Worm (Caenorhabditis elegans) whole organism, L4 larva: ENCODE measurements around the gene T24B8.7.

ENCODE experiments used
- F10B5.3 ChIP-seq: sonication (generic microtip); optimal IDR thresholded peaks from 2 replicates; lab custom pipeline; 2016; ENCODE audit warnings: mild to moderate bottlenecking, missing genetic modification characterization, missing compliant biosample characterization
- Y105C5A.15 ChIP-seq: fragments of 200-800 bp; sonication (Bioruptor generic); IDR thresholded peaks from 2 replicates; pipeline ENCODE4 v1.3.6; 2022; ENCODE audit warnings: missing genetic modification characterization, missing compliant biosample characterization
- Y75B8A.6 ChIP-seq: fragments of 200-800 bp; sonication (Bioruptor generic); IDR thresholded peaks from 2 replicates; pipeline ENCODE4 v1.3.6; 2022; ENCODE audit warnings: missing genetic modification reagents, missing genetic modification characterization, missing compliant biosample characterization
- ZK546.5 ChIP-seq, 2 experiments: sonication (generic microtip); optimal IDR thresholded peaks; 2 replicates each; lab custom pipeline; 2017; ENCODE audit warnings: missing biosample characterization in 2 of 2, missing genetic modification characterization in 2 of 2
- aha-1 ChIP-seq: fragments of 150-350 bp; peaks from one replicate; lab custom pipeline; 2014; ENCODE audit warnings: missing biosample characterization, missing genetic modification characterization
- aly-2 ChIP-seq: sonication (generic microtip); optimal IDR thresholded peaks from 2 replicates; lab custom pipeline; 2018; ENCODE audit warnings: missing biosample characterization, missing genetic modification characterization
- ceh-44 ChIP-seq: fragments of 200-800 bp; sonication (Bioruptor generic); IDR thresholded peaks from 2 replicates; pipeline ENCODE4 v1.3.6; 2022; ENCODE audit warnings: missing genetic modification reagents, missing genetic modification characterization, missing compliant biosample characterization
- ces-1 ChIP-seq: fragments of 150-350 bp; sonication (generic microtip); optimal IDR thresholded peaks from 4 replicates; lab custom pipeline; 2014; ENCODE audit warnings: missing biosample characterization, missing genetic modification reagents, missing genetic modification characterization
- cey-2 ChIP-seq: sonication (generic microtip); optimal IDR thresholded peaks from 3 replicates; lab custom pipeline; 2017; ENCODE audit warnings: missing genetic modification characterization, mild to moderate bottlenecking, missing compliant biosample characterization, antibody characterized with exemption, borderline replicate concordance; ENCODE audit not compliant: insufficient read depth
- daf-12 ChIP-seq: fragments of 150-350 bp; optimal IDR thresholded peaks from 2 replicates; lab custom pipeline; 2014; ENCODE audit warnings: missing biosample characterization, missing genetic modification reagents, missing genetic modification characterization
- dmd-8 ChIP-seq: fragments of 200-800 bp; sonication (Bioruptor generic); IDR thresholded peaks from 2 replicates; pipeline ENCODE4 v1.3.6; 2022; ENCODE audit warnings: missing genetic modification characterization, missing compliant biosample characterization
- dpl-1 ChIP-seq: fragments of 150-350 bp; optimal IDR thresholded peaks from 2 replicates; lab custom pipeline; 2014; ENCODE audit warnings: missing biosample characterization, missing genetic modification reagents, missing genetic modification characterization
- egl-27 ChIP-seq: sonication (generic microtip); optimal IDR thresholded peaks from 3 replicates; lab custom pipeline; 2017; ENCODE audit warnings: missing biosample characterization, missing genetic modification reagents, missing genetic modification characterization
- egl-43 ChIP-seq: fragments of 200-800 bp; sonication (Bioruptor generic); IDR thresholded peaks from 2 replicates; pipeline ENCODE4 v1.3.6; 2022; ENCODE audit warnings: missing genetic modification reagents, missing genetic modification characterization, missing compliant biosample characterization
- hlh-11 ChIP-seq: fragments of 200-800 bp; sonication (Bioruptor generic); optimal IDR thresholded peaks from 2 replicates; lab custom pipeline; 2018; ENCODE audit warnings: mild to moderate bottlenecking, missing genetic modification characterization, missing compliant biosample characterization
- hlh-30 ChIP-seq: sonication (generic microtip); optimal IDR thresholded peaks from 2 replicates; lab custom pipeline; 2017; ENCODE audit warnings: antibody characterized with exemption, mild to moderate bottlenecking, missing genetic modification characterization, missing compliant biosample characterization; ENCODE audit not compliant: insufficient read depth
- hmg-1.1 ChIP-seq: fragments of 200-800 bp; sonication (Bioruptor generic); IDR thresholded peaks from 2 replicates; pipeline ENCODE4 v1.3.6; 2022; ENCODE audit warnings: missing genetic modification reagents, missing genetic modification characterization, missing compliant biosample characterization
- jun-1 ChIP-seq: fragments of 150-350 bp; optimal IDR thresholded peaks from 2 replicates; lab custom pipeline; 2014; ENCODE audit warnings: missing biosample characterization, missing genetic modification reagents, missing genetic modification characterization
- lin-1 ChIP-seq: fragments of 200-800 bp; sonication (Bioruptor generic); IDR thresholded peaks from 2 replicates; pipeline ENCODE4 v1.3.6; 2022; ENCODE audit warnings: missing genetic modification reagents, missing genetic modification characterization, missing compliant biosample characterization
- lin-38 ChIP-seq: fragments of 200-800 bp; sonication (Bioruptor generic); IDR thresholded peaks from 2 replicates; pipeline ENCODE4 v1.3.6; 2022; ENCODE audit warnings: missing genetic modification reagents, missing genetic modification characterization, missing compliant biosample characterization
- mdl-1 ChIP-seq, 2 experiments: fragments of 150-350 bp in 1 of 2; sonication (generic microtip) in 1 of 2; optimal IDR thresholded peaks; 2 replicates each; lab custom pipeline; 2014 to 2017; ENCODE audit warnings: missing biosample characterization in 2 of 2, missing genetic modification characterization in 2 of 2
- mdt-29 ChIP-seq: fragments of 200-800 bp; sonication (Bioruptor generic); IDR thresholded peaks from 2 replicates; pipeline ENCODE4 v1.3.6; 2022; ENCODE audit warnings: missing genetic modification reagents, missing genetic modification characterization, missing compliant biosample characterization
- mxl-2 ChIP-seq: fragments of 200-800 bp; sonication (Bioruptor generic); conservative IDR thresholded peaks from 2 replicates; pipeline ENCODE4 v1.3.6; 2022; ENCODE audit warnings: missing genetic modification reagents, missing genetic modification characterization, missing compliant biosample characterization
- nhr-10 ChIP-seq: fragments of 150-350 bp; optimal IDR thresholded peaks from 2 replicates; lab custom pipeline; 2014; ENCODE audit warnings: missing biosample characterization, missing genetic modification characterization
- nhr-28 ChIP-seq: fragments of 150-350 bp; optimal IDR thresholded peaks from 2 replicates; lab custom pipeline; 2014; ENCODE audit warnings: missing biosample characterization, missing genetic modification characterization
- nhr-76 ChIP-seq: fragments of 150-350 bp; optimal IDR thresholded peaks from 2 replicates; lab custom pipeline; 2014; ENCODE audit warnings: missing biosample characterization, missing genetic modification characterization
- snpc-1.2 ChIP-seq: fragments of 200-800 bp; sonication (Bioruptor generic); IDR thresholded peaks from 2 replicates; pipeline ENCODE4 v1.3.6; 2022; ENCODE audit warnings: missing genetic modification reagents, missing genetic modification characterization, missing compliant biosample characterization
- snpc-4 ChIP-seq: fragments of 150-350 bp; optimal IDR thresholded peaks from 2 replicates; lab custom pipeline; 2014; ENCODE audit warnings: missing biosample characterization, missing genetic modification characterization
- unc-62 ChIP-seq, 3 experiments: fragments of 150-350 bp in 1 of 3; sonication (generic microtip); optimal IDR thresholded peaks in 2 of 3; peaks in 1 of 3; 1 replicate in 1 of 3; 2 replicates in 2 of 3; lab custom pipeline; 2014 to 2017; ENCODE audit warnings: missing biosample characterization in 3 of 3, missing genetic modification characterization in 3 of 3, missing genetic modification reagents in 3 of 3, missing genotype in 1 of 3
- zag-1 ChIP-seq: fragments of 150-350 bp; optimal IDR thresholded peaks from 2 replicates; lab custom pipeline; 2014; ENCODE audit warnings: missing biosample characterization, missing genetic modification characterization
- zip-11 ChIP-seq: fragments of 200-800 bp; sonication (Bioruptor generic); IDR thresholded peaks from 2 replicates; pipeline ENCODE4 v1.3.6; 2022; ENCODE audit warnings: missing genetic modification characterization, missing compliant biosample characterization
- zip-2 ChIP-seq: fragments of 150-350 bp; optimal IDR thresholded peaks from 2 replicates; lab custom pipeline; 2014; ENCODE audit warnings: missing biosample characterization, missing genetic modification characterization
- ztf-11 ChIP-seq: fragments of 150-350 bp; optimal IDR thresholded peaks from 2 replicates; lab custom pipeline; 2014; ENCODE audit warnings: missing biosample characterization, missing genetic modification characterization
- ztf-7 ChIP-seq: fragments of 150-350 bp; optimal IDR thresholded peaks from 2 replicates; lab custom pipeline; 2014; ENCODE audit warnings: missing biosample characterization, missing genetic modification characterization

The T24B8.7 gene

DNA sequence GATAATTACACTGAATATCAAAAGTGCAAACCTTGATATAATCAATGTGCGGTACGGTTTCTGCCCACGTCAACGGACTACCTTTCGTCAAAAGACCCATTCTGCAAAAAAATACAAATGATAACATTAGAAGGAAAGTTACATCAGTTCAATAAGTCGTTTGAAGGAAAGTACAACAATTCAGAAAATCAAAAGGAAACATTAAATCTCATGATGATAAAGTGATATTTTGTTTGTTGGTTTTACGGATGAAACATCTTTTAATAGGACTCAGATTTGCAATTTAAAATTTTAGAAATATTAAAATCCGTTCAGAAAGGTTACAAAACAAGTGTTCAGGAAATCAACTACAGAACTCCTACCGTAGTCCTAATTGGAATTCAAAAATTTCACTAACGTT lies 15.3 kb downstream of the T24B8.7 start, which contains the start of gene gcs-1:
Gene gcs-1 (minus strand): TSS at position 101 of the 400 bp plus-strand sequence.
- TF ChIP-seq zip-11 (GFP tag; lab: Robert Waterston, UW) = no peak
- no peak for TF ChIP-seq nhr-10
- no peak for TF ChIP-seq Y75B8A.6
- no peak for TF ChIP-seq aly-2 (tag; lab: Kevin White, UChicago)
- TF ChIP-seq snpc-1.2 (GFP tag; lab: Robert Waterston, UW) = no peak
- TF ChIP-seq lin-1 = no peak
- no peak for TF ChIP-seq dpl-1
- TF ChIP-seq F10B5.3 (tag; lab: Kevin White, UChicago) = no peak
- TF ChIP-seq zag-1 (tag; lab: Kevin White, UChicago) = no peak
- no peak for TF ChIP-seq hlh-11 (tag; lab: Kevin White, UChicago)
- no peak for TF ChIP-seq ZK546.5 (tag; optimal IDR thresholded peaks at IDR 0.05; lab: Kevin White, UChicago)
- no peak for TF ChIP-seq nhr-76 (tag; lab: Kevin White, UChicago)

- TF ChIP-seq nhr-10 (no peak), jun-1 (tag; lab: Kevin White, UChicago) (no peak), nhr-28 (tag; lab: Kevin White, UChicago) (peak; percentile 51), zip-2 (tag; lab: Kevin White, UChicago) (no peak), ceh-44 (GFP tag; lab: Robert Waterston, UW) (no peak), egl-43 (GFP tag; lab: Robert Waterston, UW) (no peak), daf-12 (no peak), cey-2 (tag; lab: Kevin White, UChicago) (no peak), snpc-4 (tag; lab: Kevin White, UChicago) (no peak), hlh-11 (tag; lab: Kevin White, UChicago) (peak; percentile 31), lin-38 (GFP tag; lab: Robert Waterston, UW) (no peak), nhr-76 (tag; lab: Kevin White, UChicago) (no peak), aha-1 (tag; lab: Kevin White, UChicago) (peak; percentile 24)
Measured at ce11 chrII:9033034-9033433, 20.4 kb downstream of the T24B8.7 start.

DNA sequence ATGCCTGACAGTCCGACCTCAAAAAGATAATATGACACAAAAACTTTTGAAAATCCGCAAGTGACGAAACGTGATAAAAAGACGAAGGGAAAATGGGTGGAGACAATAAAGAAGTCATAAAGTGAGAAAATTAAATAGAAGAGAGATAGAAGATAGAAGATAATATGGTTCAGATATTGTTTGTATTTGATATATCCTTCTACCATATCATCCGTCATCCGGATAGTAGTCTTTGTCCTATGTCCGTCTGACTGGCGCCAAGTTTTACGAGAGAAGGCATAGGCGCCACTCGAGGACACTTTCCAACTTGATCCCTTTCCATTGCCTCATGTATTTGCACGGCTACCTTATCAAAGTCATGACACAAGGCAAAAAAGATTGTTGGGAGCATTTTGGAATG lies 21.6 kb downstream of the T24B8.7 start:
- TF ChIP-seq Y105C5A.15 (GFP tag; lab: Robert Waterston, UW) (no peak), ztf-7 (tag; lab: Kevin White, UChicago) (no peak), hlh-30 (tag; lab: Kevin White, UChicago) (peak; percentile 1), ztf-11 (tag; lab: Kevin White, UChicago) (no peak), jun-1 (tag; lab: Kevin White, UChicago) (no peak), dmd-8 (GFP tag; lab: Robert Waterston, UW) (no peak), nhr-10 (no peak), unc-62 (GFP tag; optimal IDR thresholded peaks at IDR 0.05 in 1 of 2; lab: Kevin White, UChicago) (peak in 1 of 2 experiments; percentile 81), unc-62 (tag; optimal IDR thresholded peaks at IDR 0.05; lab: Kevin White, UChicago) (no peak), mxl-2 (GFP tag; lab: Robert Waterston, UW) (no peak), cey-2 (tag; lab: Kevin White, UChicago) (no peak), egl-27 (tag; lab: Kevin White, UChicago) (no peak), mdt-29 (no peak), hmg-1.1 (no peak), ces-1 (GFP tag; lab: Kevin White, UChicago) (no peak)

DNA sequence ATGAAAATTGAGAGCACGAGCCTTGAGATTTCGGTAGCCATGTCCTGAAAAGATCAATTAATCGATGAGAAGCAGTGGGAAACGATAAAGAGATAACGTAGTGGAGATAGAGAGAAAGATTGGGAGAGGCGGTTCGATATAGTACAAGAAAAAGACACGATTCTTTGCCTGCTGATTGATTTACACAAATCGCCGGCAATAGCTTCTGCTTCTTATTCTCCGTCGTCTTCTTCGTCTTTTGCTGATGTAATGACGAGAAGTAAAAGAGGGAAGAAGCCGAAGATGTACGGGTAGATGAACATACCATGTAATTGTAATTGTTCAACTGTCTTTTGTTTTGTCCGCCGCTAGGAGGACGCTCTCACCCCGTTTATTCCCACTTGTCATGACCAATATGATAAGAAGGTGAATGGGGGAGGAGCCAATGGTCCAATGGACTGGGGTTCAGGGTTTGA lies 24.2 kb downstream of the T24B8.7 start, which contains the start of gene F37B12.1:
Gene F37B12.1 (minus strand): TSS at position 51 of the 455 bp plus-strand sequence.
- no peak for TF ChIP-seq cey-2 (tag; lab: Kevin White, UChicago)
- peak in 1 of 2 experiments; percentile 15 for TF ChIP-seq mdl-1 (tag; optimal IDR thresholded peaks at IDR 0.05; lab: Kevin White, UChicago)
- TF ChIP-seq aha-1 (tag; lab: Kevin White, UChicago) = peak; percentile 97
